Fruit fly (Drosophila melanogaster): ENCODE measurements around the gene CRAT.
A peak's percentile ranks its signal among the peaks of the same experiment; 100 is the strongest.

Gene CRAT

DNA sequence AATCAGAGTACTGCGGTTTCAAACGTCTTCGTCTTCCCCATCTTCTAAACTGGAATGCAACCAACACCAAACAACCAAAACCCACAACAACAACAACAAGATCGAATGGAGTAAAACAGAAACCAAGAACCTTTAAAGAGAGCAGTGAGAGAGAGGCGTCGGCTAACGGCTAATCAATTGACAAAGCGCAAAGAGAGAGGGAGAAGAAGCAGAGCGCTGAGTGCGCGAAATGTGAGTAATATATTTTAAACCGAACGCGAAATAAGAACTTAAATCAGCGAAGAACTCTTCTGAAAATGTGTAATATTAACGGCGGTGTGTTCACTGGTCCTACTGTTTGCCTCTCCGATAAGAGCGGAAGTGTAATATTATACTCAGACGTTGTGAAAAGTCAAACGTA is 31.7 kb upstream of the CRAT start:
- TF ChIP-seq CTCF (optimal IDR thresholded peaks at IDR 0.05) (no peak), CG8478 (optimal IDR thresholded peaks at IDR 0.05) (no peak)

DNA sequence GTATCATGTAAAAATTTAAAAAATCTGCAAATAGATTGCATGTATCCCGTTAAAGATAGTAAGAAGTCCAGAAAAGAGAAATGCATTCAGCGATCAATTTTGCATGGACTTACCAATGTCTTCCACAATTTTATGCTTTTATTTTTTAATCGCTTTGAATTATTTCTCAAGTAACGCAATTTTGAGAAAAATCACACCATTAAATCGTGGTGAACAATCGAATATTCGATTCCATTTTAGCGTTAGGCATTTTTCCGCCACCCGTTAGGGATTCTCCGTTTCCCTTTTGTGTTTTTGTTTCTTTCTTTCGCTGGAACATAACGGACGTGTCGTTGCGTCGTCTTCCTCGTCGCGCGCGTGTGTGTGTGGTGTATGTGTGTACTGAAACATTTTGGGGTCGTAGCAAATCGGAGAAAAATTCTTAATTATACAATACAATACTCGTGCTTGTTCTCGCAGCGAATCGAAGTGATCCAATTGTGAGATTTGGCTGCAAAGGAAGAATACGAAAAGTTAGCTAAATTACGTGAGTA is 30.8 kb upstream of the CRAT start, which contains the start of gene gpp:
Gene gpp, plus strand, starts transcription at position 290 of the 533 bp plus-strand sequence.
- TF ChIP-seq CG8478 (optimal IDR thresholded peaks at IDR 0.05) (no peak), CTCF (optimal IDR thresholded peaks at IDR 0.05) (peak in 1 of 2 experiments; percentile 5)

DNA sequence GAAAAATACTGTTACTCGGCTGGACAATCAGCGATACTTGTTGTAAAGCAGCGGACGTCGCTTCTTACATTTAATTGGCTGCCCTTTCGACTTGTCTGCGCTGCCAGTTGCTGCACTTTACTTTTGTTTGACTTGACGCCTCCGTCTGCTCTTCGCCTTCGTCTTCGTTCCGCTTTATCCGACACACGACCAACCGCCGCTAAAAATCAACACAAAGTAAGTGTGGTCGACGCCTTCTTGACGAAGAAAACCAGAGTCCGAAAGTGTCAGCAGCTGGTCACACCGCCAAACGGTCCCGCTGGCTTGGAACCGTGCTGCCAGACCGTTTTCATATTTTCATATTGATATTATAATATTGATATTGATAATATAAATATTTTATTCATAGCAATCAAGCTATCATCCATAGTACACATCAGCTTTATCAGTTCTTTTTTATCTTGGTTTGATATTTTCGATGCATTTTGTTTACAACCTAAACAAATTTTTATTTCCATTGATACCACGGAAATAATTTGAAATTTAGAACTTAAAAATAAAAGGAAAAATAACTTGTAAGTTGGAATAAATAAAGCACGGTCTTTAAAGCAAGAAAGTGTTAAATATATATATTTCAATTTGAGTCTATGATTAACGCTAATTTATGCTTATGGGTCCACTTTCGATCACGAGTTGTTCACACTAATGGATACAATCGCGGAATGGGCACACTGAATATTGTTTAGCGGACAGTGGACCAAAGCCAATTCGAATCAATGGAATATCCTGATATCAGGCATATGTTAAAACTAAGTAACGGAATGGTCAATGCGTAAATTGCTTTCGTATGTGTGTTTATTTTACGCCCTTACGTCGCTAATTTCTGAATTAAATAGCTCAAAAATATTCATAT is 30.1 kb upstream of the CRAT start, which contains the start of gene Dmtn:
Gene Dmtn, minus strand, starts transcription at position 222 of the 892 bp plus-strand sequence.
- TF ChIP-seq CG8478 (optimal IDR thresholded peaks at IDR 0.05) (no peak), CTCF (optimal IDR thresholded peaks at IDR 0.05) (no peak)

DNA sequence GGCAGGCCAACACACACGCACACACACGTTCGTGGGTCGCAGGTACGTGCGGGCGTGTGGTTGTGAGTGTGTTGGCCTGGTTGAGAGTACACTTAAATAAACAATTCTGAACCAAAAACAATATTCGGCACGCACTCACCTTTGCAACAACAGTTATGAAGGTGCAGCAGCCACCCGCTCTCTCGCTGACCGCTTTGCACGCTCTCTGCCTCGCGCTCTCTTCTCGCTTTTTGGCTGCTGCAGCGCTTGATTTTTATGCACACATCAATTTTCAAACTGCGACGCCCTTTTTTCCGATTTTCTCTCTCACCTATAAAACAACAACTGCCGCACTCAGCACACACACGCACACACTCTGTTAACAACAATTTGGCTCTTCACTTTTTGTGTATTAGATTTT is 29.4 kb upstream of the CRAT start:
- no peak for TF ChIP-seq CTCF (optimal IDR thresholded peaks at IDR 0.05)
- TF ChIP-seq CG8478 (optimal IDR thresholded peaks at IDR 0.05), result no peak

DNA sequence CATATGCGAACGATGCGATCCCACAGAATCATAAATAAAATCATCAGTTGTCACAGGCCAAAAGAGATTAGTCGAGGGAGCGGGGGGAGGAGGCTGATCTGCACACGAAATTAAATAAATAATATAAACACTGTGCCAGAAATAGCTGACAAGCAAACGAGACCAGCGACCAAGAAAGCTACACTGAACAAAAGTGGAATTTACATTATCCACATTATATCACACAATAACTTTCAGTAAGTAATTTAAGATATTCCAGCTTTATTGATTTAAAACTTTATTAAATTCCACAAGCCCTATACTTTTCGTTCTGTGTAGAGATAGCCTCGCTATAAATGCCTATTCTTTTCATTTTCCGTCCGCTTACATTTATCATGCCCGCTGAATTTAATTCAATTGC is 28.3 kb upstream of the CRAT start:
- TF ChIP-seq CTCF (optimal IDR thresholded peaks at IDR 0.05), result no peak
- TF ChIP-seq CG8478 (optimal IDR thresholded peaks at IDR 0.05), result no peak

DNA sequence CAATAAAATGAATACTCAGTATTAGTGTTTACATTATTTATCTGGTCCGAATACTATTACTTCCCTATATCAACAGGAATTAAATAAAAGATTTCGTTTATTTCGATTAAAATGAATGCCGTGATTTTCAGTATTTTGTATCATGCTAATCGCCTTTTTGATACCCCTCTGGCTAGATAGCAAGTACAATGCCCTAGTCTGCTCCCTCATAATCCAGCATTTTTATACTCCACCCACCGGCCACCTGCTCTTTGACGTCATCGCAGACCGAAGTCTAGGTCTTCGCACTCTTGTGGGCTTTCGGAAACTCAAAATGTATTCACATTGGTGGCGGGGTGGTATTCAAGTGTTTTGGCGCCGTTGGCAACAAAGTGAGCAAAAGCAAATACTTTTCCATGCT is 27.8 kb upstream of the CRAT start:
- TF ChIP-seq CTCF (optimal IDR thresholded peaks at IDR 0.05), result no peak
- no peak for TF ChIP-seq CG8478 (optimal IDR thresholded peaks at IDR 0.05)

DNA sequence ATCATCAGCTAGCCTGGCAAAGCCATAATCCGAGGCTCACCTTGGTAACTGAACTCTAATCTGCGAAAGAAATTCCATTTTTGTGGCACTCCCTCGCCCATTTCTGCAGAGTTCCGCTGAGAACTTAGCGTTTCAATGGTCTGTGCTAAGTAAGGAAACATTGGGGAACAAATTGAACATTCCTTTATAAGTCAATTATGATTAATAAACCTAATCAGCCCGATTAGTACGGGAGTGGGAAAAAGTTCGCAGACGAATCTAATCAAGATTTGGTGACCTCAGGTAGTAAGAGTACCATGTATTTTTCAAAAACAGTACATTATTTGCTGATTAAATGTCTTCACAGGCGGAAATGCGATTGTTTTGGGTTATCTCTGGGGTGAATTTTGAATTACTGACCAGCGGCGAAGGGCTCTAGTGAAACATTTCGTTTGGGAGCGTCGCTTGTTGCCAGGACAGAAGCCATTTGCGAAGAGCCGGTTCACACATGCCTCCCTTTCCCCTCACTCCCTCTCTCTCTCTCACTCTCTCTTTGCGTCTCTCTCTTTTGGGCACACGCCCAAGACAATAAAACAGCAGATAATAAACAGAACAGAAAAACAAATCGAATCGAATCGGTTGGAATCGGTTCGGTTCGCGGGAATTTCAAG is 26.8 kb upstream of the CRAT start:
- TF ChIP-seq CTCF (optimal IDR thresholded peaks at IDR 0.05), result no peak
- TF ChIP-seq CG8478 (optimal IDR thresholded peaks at IDR 0.05), result no peak

DNA sequence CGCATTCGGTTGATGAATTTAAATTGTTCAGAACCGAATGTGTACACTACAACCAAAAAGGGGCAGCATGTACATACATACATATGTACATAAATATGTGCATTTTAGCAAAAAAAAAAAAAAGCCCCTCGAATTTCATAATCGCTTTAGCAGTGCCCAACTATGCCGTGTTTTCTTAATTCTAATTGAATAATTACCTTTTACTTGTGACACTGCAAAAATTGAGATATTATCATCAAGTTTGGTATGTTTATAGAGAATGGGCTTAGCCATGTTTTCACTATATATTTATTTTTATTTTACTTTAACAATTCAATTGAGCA is 25.6 kb upstream of the CRAT start:
- TF ChIP-seq CTCF (optimal IDR thresholded peaks at IDR 0.05) (no peak), CG8478 (optimal IDR thresholded peaks at IDR 0.05) (no peak)

DNA sequence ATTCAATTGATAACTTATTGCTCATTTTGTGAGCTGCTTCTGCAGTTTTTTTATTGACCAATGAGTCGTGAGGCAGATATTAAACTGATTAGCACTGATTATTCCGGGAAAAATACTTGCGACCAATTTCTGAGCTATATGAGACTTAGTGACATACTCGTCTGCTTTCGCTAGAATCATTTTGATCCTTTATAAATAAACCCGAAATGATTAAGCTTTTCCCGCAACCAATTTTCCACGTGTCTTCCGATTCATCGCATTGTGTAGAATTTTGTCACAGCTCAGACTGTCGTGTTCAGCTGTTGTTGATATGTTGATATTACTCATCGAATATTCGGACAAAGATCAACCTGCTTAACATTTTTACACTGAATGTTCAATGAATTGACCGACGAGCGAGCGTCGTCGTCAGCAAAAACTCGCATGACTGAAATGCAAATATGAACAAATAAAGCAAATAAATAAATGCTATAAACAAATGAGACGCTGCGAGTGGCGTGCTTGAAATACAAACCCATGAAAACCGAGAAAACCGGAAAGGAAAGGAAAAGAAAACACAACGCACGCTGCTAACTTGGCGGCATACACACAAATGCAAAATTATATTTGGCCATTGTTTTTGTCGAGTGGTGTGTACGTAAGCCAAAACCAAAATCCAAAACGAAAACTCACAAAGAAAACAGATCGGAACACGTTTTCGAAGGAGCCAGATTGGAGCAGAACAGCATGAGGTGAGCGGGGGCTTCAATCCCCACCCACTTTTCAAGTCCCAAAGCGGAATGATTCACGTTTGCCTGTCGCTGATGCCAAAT is 25.1 kb upstream of the CRAT start:
- TF ChIP-seq CTCF (optimal IDR thresholded peaks at IDR 0.05) (no peak), CG8478 (optimal IDR thresholded peaks at IDR 0.05) (no peak)

DNA sequence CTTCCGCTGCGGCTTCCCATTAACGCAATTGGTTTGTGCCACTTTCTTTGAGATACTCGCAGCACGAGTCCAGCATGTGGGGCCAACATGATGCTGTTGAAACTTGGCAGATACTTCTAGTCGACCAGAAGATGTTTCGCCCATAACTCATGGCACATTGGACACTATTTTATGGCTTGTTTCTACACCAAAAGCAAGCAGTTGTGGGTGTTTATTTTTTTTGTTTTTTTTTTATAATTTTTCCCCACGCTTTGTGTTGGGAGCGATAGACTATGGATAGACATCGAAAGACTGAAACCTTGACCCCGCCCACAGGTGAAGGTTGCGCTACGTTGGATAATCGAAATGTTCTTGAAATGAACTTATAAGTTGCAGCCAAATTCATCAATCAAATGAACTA is 23.9 kb upstream of the CRAT start:
- TF ChIP-seq CG8478 (optimal IDR thresholded peaks at IDR 0.05) (no peak), CTCF (optimal IDR thresholded peaks at IDR 0.05) (no peak)

DNA sequence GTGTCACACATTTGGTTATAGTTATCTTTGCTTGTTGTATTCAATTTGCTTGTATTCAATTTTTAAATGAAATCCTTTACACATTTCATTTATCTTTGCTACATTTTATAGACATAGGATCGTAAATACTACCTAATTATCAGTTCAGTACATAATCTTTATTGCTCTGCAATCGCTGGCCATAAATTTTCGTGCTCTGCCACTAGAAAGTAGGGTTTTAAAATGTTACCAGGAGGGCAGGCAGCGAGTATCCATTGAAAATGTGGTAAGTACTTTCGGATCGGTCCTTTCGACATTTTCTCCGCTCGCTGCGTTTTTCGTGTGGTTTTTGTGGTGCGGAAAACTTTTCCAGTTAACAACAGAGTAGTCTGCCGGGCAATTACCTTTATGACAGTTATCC is 23.4 kb upstream of the CRAT start:
- TF ChIP-seq CTCF (optimal IDR thresholded peaks at IDR 0.05) (no peak), CG8478 (optimal IDR thresholded peaks at IDR 0.05) (no peak)

DNA sequence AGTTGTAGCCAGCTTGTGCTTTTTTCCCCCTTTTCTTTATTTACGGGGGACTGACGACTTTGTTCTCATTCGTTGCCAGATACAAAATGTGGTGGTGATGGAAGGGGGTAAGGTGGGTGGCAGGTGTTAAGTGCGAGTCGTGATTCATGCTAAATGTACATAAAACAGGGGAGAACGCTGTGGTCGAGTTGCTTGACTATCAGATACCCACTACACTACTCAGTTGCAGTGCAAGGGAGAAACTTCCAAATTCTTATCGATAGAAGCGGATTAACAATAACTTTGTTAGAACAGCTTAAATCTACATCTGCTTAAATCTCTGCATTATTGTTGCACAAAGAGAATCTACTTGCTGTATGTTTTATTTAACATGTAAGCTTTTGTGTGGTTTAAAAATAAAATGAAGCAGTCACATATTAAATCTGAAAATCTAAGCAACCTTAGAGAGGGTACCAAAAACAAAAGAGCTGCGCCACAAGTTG is 21.8 kb upstream of the CRAT start:
- TF ChIP-seq CTCF (optimal IDR thresholded peaks at IDR 0.05) (no peak), CG8478 (optimal IDR thresholded peaks at IDR 0.05) (no peak)

DNA sequence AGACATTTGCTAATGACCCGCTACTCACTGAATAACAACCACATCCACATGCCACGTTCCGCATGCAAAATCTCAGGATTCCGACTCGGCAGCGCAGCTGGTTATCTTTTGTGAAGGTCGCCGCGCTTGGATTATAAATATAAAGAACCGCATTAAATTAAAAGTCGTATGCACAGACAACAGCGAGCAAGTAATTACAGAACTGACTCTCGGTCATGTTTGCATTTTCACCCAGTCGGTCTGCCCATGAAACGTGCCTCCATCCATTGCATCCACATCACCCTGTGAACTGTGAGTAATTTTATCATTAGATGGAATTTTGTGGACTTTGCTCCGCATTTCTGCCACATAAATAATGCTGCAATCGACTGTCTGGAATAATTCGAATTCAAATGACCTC is 20.8 kb upstream of the CRAT start:
- TF ChIP-seq CTCF (optimal IDR thresholded peaks at IDR 0.05), result no peak
- TF ChIP-seq CG8478 (optimal IDR thresholded peaks at IDR 0.05), result no peak

DNA sequence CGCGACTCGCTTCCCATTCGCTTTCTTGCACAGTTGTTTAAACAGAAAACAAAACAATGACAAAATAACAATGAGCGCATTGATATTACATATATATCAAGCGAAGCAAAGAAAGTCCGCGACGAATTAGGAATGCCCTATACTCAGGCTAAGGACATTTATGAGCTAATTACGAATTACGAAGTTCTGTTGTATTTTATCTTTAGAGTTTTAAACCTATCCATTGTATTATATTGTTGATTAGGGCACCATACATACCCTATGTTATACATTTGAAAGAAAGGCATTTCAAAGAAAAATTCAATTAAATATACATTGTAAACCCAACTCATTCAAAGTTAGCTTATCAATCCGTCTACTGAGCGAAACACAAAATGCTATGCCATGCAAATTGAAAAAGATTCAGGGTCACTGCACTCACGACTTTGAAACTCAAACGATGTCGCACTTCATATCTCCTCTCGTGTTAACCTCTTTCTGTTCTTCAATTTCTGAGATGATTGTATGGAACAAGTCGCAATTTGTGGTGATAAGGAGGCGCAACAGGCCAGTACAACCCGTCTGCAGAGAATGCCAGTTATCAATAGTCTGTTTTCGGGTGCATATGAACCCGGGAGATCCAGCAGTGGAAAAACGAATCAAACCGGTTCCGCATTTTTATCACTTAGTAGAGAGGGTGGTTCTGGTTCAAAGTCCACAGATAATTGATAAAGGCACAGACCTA is 19.9 kb upstream of the CRAT start:
- TF ChIP-seq CG8478 (optimal IDR thresholded peaks at IDR 0.05) (no peak), CTCF (optimal IDR thresholded peaks at IDR 0.05) (no peak)

DNA sequence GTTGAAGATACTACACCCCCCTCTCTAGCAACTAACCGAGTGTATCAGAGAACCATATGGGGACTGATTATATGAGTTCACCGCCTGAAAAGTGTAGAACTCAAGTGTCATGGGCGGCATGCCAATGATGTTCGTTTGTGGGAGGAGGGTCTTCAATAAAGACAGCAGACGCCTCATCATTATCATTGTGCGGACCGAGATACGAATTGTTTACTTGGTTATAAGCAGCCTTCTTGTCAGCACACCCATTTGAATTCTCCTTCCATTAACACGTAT is 18.3 kb upstream of the CRAT start:
- TF ChIP-seq CTCF (optimal IDR thresholded peaks at IDR 0.05), result no peak
- TF ChIP-seq CG8478 (optimal IDR thresholded peaks at IDR 0.05), result no peak
